Worm (Caenorhabditis elegans) whole organism, young adult: Measurements from ENCODE around the gene H04M03.12.

Experiments used
- B0035.1 ChIP-seq: sonication (generic microtip); optimal IDR thresholded peaks from 2 replicates; lab custom pipeline; 2016; ENCODE audit warnings: missing genetic modification characterization, mild to moderate bottlenecking, missing compliant biosample characterization, missing genotype, missing genetic modification reagents
- B0336.3 ChIP-seq: fragments of 200-800 bp; sonication (Bioruptor generic); IDR thresholded peaks from 2 replicates; pipeline ENCODE4 v1.3.6; 2022; ENCODE audit warnings: missing genetic modification characterization, missing compliant biosample characterization
- F23B12.7 ChIP-seq: sonication (generic microtip); optimal IDR thresholded peaks from 2 replicates; lab custom pipeline; 2017; ENCODE audit warnings: missing genetic modification characterization, mild to moderate bottlenecking, missing compliant biosample characterization, antibody characterized with exemption, moderate library complexity; ENCODE audit not compliant: insufficient read depth
- F33H1.4 ChIP-seq: fragments of 200-800 bp; sonication (Bioruptor generic); IDR thresholded peaks from 2 replicates; pipeline ENCODE4 v1.3.6; 2022; ENCODE audit warnings: missing genetic modification reagents, missing genetic modification characterization, missing compliant biosample characterization
- F37B4.10 ChIP-seq: fragments of 200-800 bp; sonication (Bioruptor generic); IDR thresholded peaks from 2 replicates; pipeline ENCODE4 v1.3.6; 2022; ENCODE audit warnings: missing genetic modification characterization, missing compliant biosample characterization
- F49E8.2 ChIP-seq: sonication (generic microtip); optimal IDR thresholded peaks from 3 replicates; lab custom pipeline; 2017; ENCODE audit warnings: missing genetic modification characterization, mild to moderate bottlenecking, missing compliant biosample characterization, antibody characterized with exemption, moderate library complexity; ENCODE audit not compliant: insufficient read depth
- F57C9.4 ChIP-seq: sonication (generic microtip); optimal IDR thresholded peaks from 2 replicates; lab custom pipeline; 2017; ENCODE audit warnings: mild to moderate bottlenecking, missing genetic modification characterization, missing compliant biosample characterization
- T07F8.4 ChIP-seq: sonication (generic microtip); optimal IDR thresholded peaks from 2 replicates; lab custom pipeline; 2016; ENCODE audit warnings: mild to moderate bottlenecking, missing genetic modification characterization, moderate library complexity, missing compliant biosample characterization
- Y95B8A.8 ChIP-seq: fragments of 200-800 bp; sonication (Bioruptor generic); IDR thresholded peaks from 2 replicates; pipeline ENCODE4 v1.3.6; 2022; ENCODE audit warnings: missing genetic modification reagents, missing genetic modification characterization, missing compliant biosample characterization
- ama-1 ChIP-seq, 3 experiments: fragments of 150-350 bp in 1 of 3; sonication (generic microtip) in 2 of 3; optimal IDR thresholded peaks; 2 replicates each; lab custom pipeline; 2014 to 2018; ENCODE audit warnings: missing biosample characterization in 2 of 3, missing genetic modification characterization in 2 of 3, missing genetic modification reagents in 2 of 3
- athp-1 ChIP-seq: sonication (generic microtip); optimal IDR thresholded peaks from 2 replicates; lab custom pipeline; 2017; ENCODE audit warnings: mild to moderate bottlenecking, missing genetic modification characterization, missing compliant biosample characterization
- attf-5 ChIP-seq: fragments of 200-800 bp; sonication (Bioruptor generic); optimal IDR thresholded peaks from 2 replicates; lab custom pipeline; 2018; ENCODE audit warnings: mild to moderate bottlenecking, missing genetic modification characterization, missing compliant biosample characterization
- cebp-1 ChIP-seq, 2 experiments: fragments of 200-800 bp in 1 of 2; sonication (Bioruptor generic) in 1 of 2; sonication (generic microtip) in 1 of 2; IDR thresholded peaks in 1 of 2; optimal IDR thresholded peaks in 1 of 2; 2 replicates each; pipeline versions ENCODE4 v1.3.6 to Lab custom; 2017 to 2022; ENCODE audit warnings: missing compliant biosample characterization in 2 of 2, missing genetic modification characterization in 2 of 2, mild to moderate bottlenecking in 1 of 2, missing genetic modification reagents in 1 of 2, moderate library complexity in 1 of 2
- ceh-27 ChIP-seq: fragments of 200-800 bp; sonication (Bioruptor generic); optimal IDR thresholded peaks from 2 replicates; lab custom pipeline; 2018; ENCODE audit warnings: mild to moderate bottlenecking, missing genetic modification characterization, moderate library complexity, missing compliant biosample characterization
- ceh-91 ChIP-seq: fragments of 200-800 bp; sonication (Bioruptor generic); IDR thresholded peaks from 2 replicates; pipeline ENCODE4 v1.3.6; 2022; ENCODE audit warnings: missing genetic modification reagents, missing genetic modification characterization, missing compliant biosample characterization
- efl-1 ChIP-seq: fragments of 150-350 bp; optimal IDR thresholded peaks from 2 replicates; lab custom pipeline; 2014; ENCODE audit warnings: missing biosample characterization, missing genetic modification reagents, missing genetic modification characterization
- him-1 ChIP-seq: sonication (generic microtip); optimal IDR thresholded peaks from 2 replicates; lab custom pipeline; 2016; ENCODE audit warnings: missing genotype, missing genetic modification reagents, missing genetic modification characterization, missing compliant biosample characterization
- hmg-1.2 ChIP-seq: fragments of 200-800 bp; sonication (Bioruptor generic); IDR thresholded peaks from 2 replicates; pipeline ENCODE4 v1.3.6; 2022; ENCODE audit warnings: missing genetic modification reagents, missing genetic modification characterization, missing compliant biosample characterization
- hmg-20 ChIP-seq: fragments of 200-800 bp; sonication (Bioruptor generic); IDR thresholded peaks from 2 replicates; pipeline ENCODE4 v1.3.6; 2022; ENCODE audit warnings: missing genetic modification reagents, missing genetic modification characterization, missing compliant biosample characterization
- let-526 ChIP-seq: fragments of 200-800 bp; sonication (Bioruptor generic); IDR thresholded peaks from 2 replicates; pipeline ENCODE4 v1.3.6; 2022; ENCODE audit warnings: missing genetic modification reagents, missing genetic modification characterization, missing compliant biosample characterization
- lin-35 ChIP-seq, 3 experiments: fragments of 150-350 bp in 2 of 3; sonication (generic microtip) in 1 of 3; optimal IDR thresholded peaks; 2 replicates each; lab custom pipeline; 2014 to 2018; ENCODE audit warnings: missing biosample characterization in 3 of 3, missing genetic modification characterization in 3 of 3, missing genetic modification reagents in 3 of 3
- lin-54 ChIP-seq: fragments of 200-800 bp; sonication (Bioruptor generic); optimal IDR thresholded peaks from 2 replicates; lab custom pipeline; 2018; ENCODE audit warnings: mild to moderate bottlenecking, missing genetic modification characterization, missing compliant biosample characterization
- lsl-1 ChIP-seq: fragments of 200-800 bp; sonication (Bioruptor generic); optimal IDR thresholded peaks from 2 replicates; lab custom pipeline; 2018; ENCODE audit warnings: mild to moderate bottlenecking, missing genetic modification characterization, moderate library complexity, missing compliant biosample characterization
- madf-3 ChIP-seq: fragments of 200-800 bp; sonication (Bioruptor generic); IDR thresholded peaks from 2 replicates; pipeline ENCODE4 v1.3.6; 2022; ENCODE audit warnings: missing genetic modification reagents, missing genetic modification characterization, missing compliant biosample characterization
- madf-6 ChIP-seq: fragments of 200-800 bp; sonication (Bioruptor generic); IDR thresholded peaks from 2 replicates; pipeline ENCODE4 v1.3.6; 2022; ENCODE audit warnings: missing genetic modification reagents, missing genetic modification characterization, missing compliant biosample characterization
- madf-8 ChIP-seq: fragments of 200-800 bp; sonication (Bioruptor generic); conservative IDR thresholded peaks from 2 replicates; pipeline ENCODE4 v1.3.6; 2022; ENCODE audit warnings: missing genetic modification reagents, missing genetic modification characterization, missing compliant biosample characterization
- rcor-1 ChIP-seq: fragments of 200-800 bp; sonication (Bioruptor generic); IDR thresholded peaks from 2 replicates; pipeline ENCODE4 v1.3.6; 2022; ENCODE audit warnings: missing genetic modification reagents, missing genetic modification characterization, missing compliant biosample characterization
- rec-8 ChIP-seq, 2 experiments: sonication (generic microtip); optimal IDR thresholded peaks; 2 replicates each; lab custom pipeline; 2016; ENCODE audit warnings: mild to moderate bottlenecking in 2 of 2, missing genetic modification characterization in 2 of 2, missing genetic modification reagents in 2 of 2, missing genotype in 2 of 2, missing biosample characterization in 1 of 2, missing compliant biosample characterization in 1 of 2, moderate library complexity in 1 of 2
- sea-2 ChIP-seq: fragments of 200-800 bp; sonication (Bioruptor generic); IDR thresholded peaks from 2 replicates; pipeline ENCODE4 v1.3.6; 2022; ENCODE audit warnings: missing genetic modification characterization, missing compliant biosample characterization
- snpc-1.1 ChIP-seq: sonication (generic microtip); optimal IDR thresholded peaks from 2 replicates; lab custom pipeline; 2017; ENCODE audit warnings: missing genetic modification characterization, mild to moderate bottlenecking, missing compliant biosample characterization, antibody characterized with exemption, moderate library complexity, missing genotype, missing genetic modification reagents; ENCODE audit not compliant: insufficient read depth
- snpc-1.3 ChIP-seq: sonication (generic microtip); optimal IDR thresholded peaks from 2 replicates; lab custom pipeline; 2017; ENCODE audit warnings: missing genetic modification characterization, mild to moderate bottlenecking, missing compliant biosample characterization, antibody characterized with exemption, moderate library complexity, missing genotype, missing genetic modification reagents; ENCODE audit not compliant: insufficient read depth
- snpc-3.4 ChIP-seq: sonication (generic microtip); optimal IDR thresholded peaks from 2 replicates; lab custom pipeline; 2017; ENCODE audit warnings: missing genetic modification characterization, mild to moderate bottlenecking, missing compliant biosample characterization, antibody characterized with exemption, moderate library complexity, missing genotype, missing genetic modification reagents
- snpc-4 ChIP-seq, 5 experiments: fragments of 150-350 bp in 1 of 5; sonication (generic microtip) in 4 of 5; optimal IDR thresholded peaks; 2 replicates each; lab custom pipeline; 2014 to 2018; ENCODE audit warnings: missing genetic modification characterization in 5 of 5, missing biosample characterization in 3 of 5, antibody characterized with exemption in 2 of 5, mild to moderate bottlenecking in 2 of 5, missing compliant biosample characterization in 2 of 5, missing genotype in 2 of 5, moderate library complexity in 2 of 5, missing genetic modification reagents in 1 of 5
- tbp1 ChIP-seq: fragments of 200-800 bp; sonication (Bioruptor generic); optimal IDR thresholded peaks from 2 replicates; lab custom pipeline; 2018; ENCODE audit warnings: mild to moderate bottlenecking, missing genetic modification characterization, missing compliant biosample characterization
- unc-130 ChIP-seq: sonication (generic microtip); optimal IDR thresholded peaks from 2 replicates; lab custom pipeline; 2016; ENCODE audit warnings: missing genetic modification reagents, missing genetic modification characterization, missing compliant biosample characterization
- xnd-1 ChIP-seq: sonication (generic microtip); optimal IDR thresholded peaks from 2 replicates; lab custom pipeline; 2016; ENCODE audit warnings: missing genotype, missing genetic modification reagents, missing genetic modification characterization, missing compliant biosample characterization
- zfh-2 ChIP-seq: fragments of 200-800 bp; sonication (Bioruptor generic); conservative IDR thresholded peaks from 2 replicates; pipeline ENCODE4 v1.3.6; 2022; ENCODE audit warnings: missing genetic modification reagents, missing genetic modification characterization, missing compliant biosample characterization
- ztf-25 ChIP-seq: fragments of 200-800 bp; sonication (Bioruptor generic); IDR thresholded peaks from 2 replicates; pipeline ENCODE4 v1.3.6; 2022; ENCODE audit warnings: missing genetic modification reagents, missing genetic modification characterization, missing compliant biosample characterization

Gene H04M03.12

DNA sequence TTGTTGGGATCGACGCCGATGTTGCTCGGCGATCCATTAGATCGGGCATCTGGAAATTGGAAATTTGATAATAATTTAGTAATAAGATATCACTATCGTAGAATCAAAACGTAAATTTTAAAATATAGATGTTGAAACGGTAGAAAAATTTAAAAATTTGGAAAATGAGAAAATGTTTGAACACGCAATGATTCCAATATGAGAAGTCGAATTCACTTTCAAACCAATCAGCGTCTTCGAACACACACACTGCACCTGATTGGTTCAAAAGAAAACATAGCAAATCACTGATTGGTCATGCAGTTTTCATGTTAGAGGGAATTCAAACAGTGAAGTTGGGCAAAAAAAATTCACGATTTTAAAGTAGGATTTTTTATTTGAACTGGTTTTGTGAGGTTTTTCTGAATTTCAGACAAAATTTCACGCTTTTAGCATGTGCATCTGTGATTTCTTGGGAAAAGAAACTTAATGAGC, at the start of gene H04M03.12:
Gene H04M03.12, minus strand, starts transcription at position 51 of the 474 bp plus-strand sequence.
- TF ChIP-seq ceh-91 (GFP tag; lab: Robert Waterston, UW) (no peak), ceh-27 (GFP tag; lab: Kevin White, UChicago) (no peak), rec-8 (tag; optimal IDR thresholded peaks at IDR 0.05; lab: Kevin White, UChicago) (no peak), ztf-25 (no peak), hmg-20 (GFP tag; lab: Robert Waterston, UW) (no peak), F37B4.10 (GFP tag; lab: Robert Waterston, UW) (no peak), B0035.1 (tag; lab: Kevin White, UChicago) (no peak), lin-54 (GFP tag; lab: Kevin White, UChicago) (no peak), sea-2 (GFP tag; lab: Robert Waterston, UW) (no peak)

DNA sequence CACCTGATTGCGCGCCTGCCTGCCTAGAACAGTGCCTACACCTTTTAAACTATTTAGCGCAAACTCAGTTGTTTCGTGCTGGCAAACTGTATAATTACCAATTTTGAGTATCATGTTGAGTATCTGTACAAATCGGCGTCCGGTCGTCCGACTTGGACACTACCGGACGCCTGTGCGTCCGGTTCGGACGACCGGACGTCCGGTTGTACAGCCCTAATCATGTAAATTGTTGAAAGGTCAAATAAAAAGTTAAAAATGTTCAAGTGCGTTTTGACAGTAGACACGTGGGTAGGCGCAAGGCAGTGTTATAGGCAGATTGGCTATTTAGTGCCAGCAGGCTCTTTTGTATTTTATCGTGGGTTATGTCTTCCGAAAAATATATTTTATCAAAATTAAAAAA, 46.8 kb upstream of the H04M03.12 start:
- TF ChIP-seq tbp1 (GFP tag; lab: Kevin White, UChicago) (peak; percentile 36), T07F8.4 (tag; lab: Kevin White, UChicago) (no peak), snpc-3.4 (peak; percentile 79), madf-6 (GFP tag; lab: Robert Waterston, UW) (no peak), snpc-4 (GFP tag; optimal IDR thresholded peaks at IDR 0.05; lab: Kevin White, UChicago) (peak; percentile 87), snpc-4 (tag; optimal IDR thresholded peaks at IDR 0.05; lab: Kevin White, UChicago) (peak; percentile 81 to 98 (median 95)), snpc-1.1 (tag; lab: Kevin White, UChicago) (peak; percentile 89), F57C9.4 (no peak), unc-130 (no peak), him-1 (tag; lab: Kevin White, UChicago) (no peak), attf-5 (GFP tag; lab: Kevin White, UChicago) (no peak)

DNA sequence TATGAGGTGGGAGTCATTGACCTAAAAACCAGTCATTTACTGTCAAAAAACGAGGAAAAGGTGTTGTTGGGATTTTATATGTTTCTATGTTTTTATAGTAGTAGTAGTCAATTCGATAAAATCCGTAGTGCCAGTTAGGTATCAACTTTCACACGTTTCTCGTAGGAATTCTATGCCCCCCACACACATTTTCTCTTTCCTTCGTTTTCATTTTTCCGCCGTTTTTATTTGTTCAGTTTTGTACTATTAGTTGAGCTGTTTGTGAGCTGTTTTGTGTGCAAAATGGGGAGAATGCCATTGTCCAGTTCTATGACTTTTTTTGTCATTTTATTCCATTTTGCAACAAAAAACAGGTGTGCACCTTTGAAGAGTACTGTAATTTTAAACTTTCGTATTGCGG, 45.6 kb upstream of the H04M03.12 start:
- no peak for TF ChIP-seq zfh-2 (GFP tag; lab: Robert Waterston, UW)
- TF ChIP-seq, all 124 proteins: peak for 0

DNA sequence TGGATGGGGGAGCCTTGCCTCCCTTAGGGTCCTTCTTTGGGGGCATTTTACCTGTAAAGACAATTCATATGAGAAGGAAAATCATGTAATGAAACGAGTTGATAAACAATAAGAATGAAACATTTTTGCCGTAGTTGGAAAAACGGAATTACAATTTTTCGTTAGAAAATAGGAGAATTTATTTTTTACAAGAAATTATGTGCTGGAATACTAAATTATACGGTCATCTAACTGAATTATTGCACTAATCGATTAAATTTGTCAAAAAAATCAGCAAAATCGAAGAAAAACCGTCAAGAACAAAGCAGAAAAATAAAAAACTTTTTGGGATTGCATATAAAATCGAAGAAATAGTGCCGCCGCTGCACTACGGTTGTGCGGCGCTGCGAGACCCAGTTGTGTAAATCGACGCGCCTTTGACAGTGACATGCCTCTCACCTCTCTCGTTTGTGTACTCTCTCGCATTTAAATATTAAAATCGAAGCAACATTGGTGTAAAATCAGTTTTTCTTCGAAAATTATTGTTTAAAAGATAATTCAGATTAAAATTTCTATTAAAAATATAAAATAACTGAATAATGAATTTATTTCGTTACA, 44.5 kb upstream of the H04M03.12 start, which contains the start of gene rps-25:
Gene rps-25, minus strand, starts transcription at position 51 of the 597 bp plus-strand sequence.
- TF ChIP-seq lin-35 (GFP tag; optimal IDR thresholded peaks at IDR 0.05; lab: Kevin White, UChicago): peak in 1 of 3 experiments; percentile 14
- TF ChIP-seq F23B12.7 (tag; lab: Kevin White, UChicago): peak; percentile 39
- no peak for TF ChIP-seq B0336.3 (GFP tag; lab: Robert Waterston, UW)
- peak; percentile 92 for TF ChIP-seq F33H1.4
- TF ChIP-seq cebp-1 (GFP tag; IDR thresholded peaks at IDR 0.05; lab: Robert Waterston, UW): no peak
- TF ChIP-seq cebp-1 (tag; optimal IDR thresholded peaks at IDR 0.05; lab: Kevin White, UChicago): peak; percentile 28
- no peak for TF ChIP-seq athp-1 (tag; lab: Kevin White, UChicago)
- peak; percentile 66 for TF ChIP-seq tbp1 (GFP tag; lab: Kevin White, UChicago)
- no peak for TF ChIP-seq let-526 (GFP tag; lab: Robert Waterston, UW)
- peak; percentile 62 for TF ChIP-seq F49E8.2 (tag; lab: Kevin White, UChicago)
- TF ChIP-seq snpc-1.3: peak; percentile 84
- TF ChIP-seq F37B4.10 (GFP tag; lab: Robert Waterston, UW): no peak
- TF ChIP-seq efl-1 (GFP tag; lab: Kevin White, UChicago): peak; percentile 41
- no peak for TF ChIP-seq ama-1 (optimal IDR thresholded peaks at IDR 0.05; lab: Kevin White, UChicago)
- TF ChIP-seq ama-1 (GFP tag; optimal IDR thresholded peaks at IDR 0.05; lab: Kevin White, UChicago): peak in 1 of 2 experiments; percentile 41
- TF ChIP-seq him-1 (tag; lab: Kevin White, UChicago): no peak
- TF ChIP-seq unc-130: no peak
- peak; percentile 90 for TF ChIP-seq hmg-1.2
- 0 out of 2 replicates have a peak, but pooled peaks have one; percentile 40 for TF ChIP-seq madf-3
- TF ChIP-seq attf-5 (GFP tag; lab: Kevin White, UChicago): peak; percentile 29
- TF ChIP-seq xnd-1 (tag; lab: Kevin White, UChicago): no peak
- TF ChIP-seq Y95B8A.8 (GFP tag; lab: Robert Waterston, UW): no peak
- peak; percentile 75 for TF ChIP-seq lsl-1 (GFP tag; lab: Kevin White, UChicago)
- 0 out of 2 replicates have a peak, but pooled peaks have one; percentile 29 for TF ChIP-seq madf-8 (GFP tag; lab: Robert Waterston, UW)
- peak; percentile 37; the same call in 1 of the 2 replicates for TF ChIP-seq rcor-1 (GFP tag; lab: Robert Waterston, UW)
- 0 out of 2 replicates have a peak, but pooled peaks have one; percentile 21 for TF ChIP-seq ceh-91 (GFP tag; lab: Robert Waterston, UW)
